Fruit fly (Drosophila melanogaster) whole organism, embryonic: ENCODE results near the gene Ssu72.

Experiments used
- Adf1 ChIP-seq: fragments of 200-800 bp; sonication (Bioruptor generic); IDR thresholded peaks from 2 replicates; pipeline ENCODE4 v1.3.6; 2022; ENCODE audit warnings: missing biosample characterization, missing genetic modification characterization
- CG11456 ChIP-seq: fragments of 200-800 bp; sonication (Bioruptor generic); IDR thresholded peaks from 3 replicates; pipeline ENCODE4 v1.3.6; 2022; ENCODE audit warnings: missing biosample characterization, missing genetic modification characterization
- CG12236 ChIP-seq: fragments of 200-800 bp; sonication (Bioruptor generic); optimal IDR thresholded peaks from 2 replicates; lab custom pipeline; 2016; ENCODE audit warnings: missing biosample characterization, missing genetic modification characterization
- CG12744 ChIP-seq: fragments of 200-800 bp; sonication (Bioruptor generic); optimal IDR thresholded peaks from 2 replicates; lab custom pipeline; 2016; ENCODE audit warnings: missing biosample characterization, missing genetic modification characterization
- CG12769 ChIP-seq: fragments of 200-800 bp; sonication (Bioruptor generic); optimal IDR thresholded peaks from 2 replicates; lab custom pipeline; 2019; ENCODE audit warnings: missing biosample characterization, mild to moderate bottlenecking, missing genetic modification characterization, moderate library complexity
- CG14710 ChIP-seq: fragments of 200-800 bp; sonication (Bioruptor generic); optimal IDR thresholded peaks from 3 replicates; lab custom pipeline; 2019; ENCODE audit warnings: missing biosample characterization, mild to moderate bottlenecking, missing genetic modification characterization, moderate library complexity
- CG15514 ChIP-seq: fragments of 200-800 bp; sonication (Bioruptor generic); optimal IDR thresholded peaks from 3 replicates; lab custom pipeline; 2017; ENCODE audit warnings: missing biosample characterization, missing genetic modification characterization, mild to moderate bottlenecking, moderate library complexity, missing genetic modification reagents
- CG15601 ChIP-seq: fragments of 200-800 bp; sonication (Bioruptor generic); optimal IDR thresholded peaks from 3 replicates; lab custom pipeline; 2019; ENCODE audit warnings: missing biosample characterization, mild to moderate bottlenecking, missing genetic modification characterization, moderate library complexity
- CG16863 ChIP-seq: fragments of 200-800 bp; sonication (Bioruptor generic); optimal IDR thresholded peaks from 3 replicates; lab custom pipeline; 2016; ENCODE audit warnings: missing biosample characterization, missing genetic modification characterization
- CG18011 ChIP-seq: fragments of 200-800 bp; sonication (Bioruptor generic); optimal IDR thresholded peaks from 2 replicates; lab custom pipeline; 2017; ENCODE audit warnings: missing biosample characterization, missing genetic modification characterization, mild to moderate bottlenecking, moderate library complexity, missing genotype
- CG2202 ChIP-seq: fragments of 200-800 bp; sonication (Bioruptor generic); optimal IDR thresholded peaks from 2 replicates; lab custom pipeline; 2018; ENCODE audit warnings: missing biosample characterization, mild to moderate bottlenecking, missing genetic modification characterization
- CG3163 ChIP-seq: fragments of 200-800 bp; sonication (Bioruptor generic); optimal IDR thresholded peaks from 3 replicates; lab custom pipeline; 2016; ENCODE audit warnings: missing biosample characterization, missing genetic modification characterization
- CG32532 ChIP-seq: fragments of 200-800 bp; sonication (Bioruptor generic); IDR thresholded peaks from 2 replicates; pipeline ENCODE4 v1.3.6; 2022; ENCODE audit warnings: missing biosample characterization, missing genetic modification characterization
- CG6813 ChIP-seq: fragments of 200-800 bp; sonication (Bioruptor generic); optimal IDR thresholded peaks from 2 replicates; lab custom pipeline; 2017; ENCODE audit warnings: missing biosample characterization, missing genetic modification characterization, mild to moderate bottlenecking, moderate library complexity, missing genetic modification reagents
- CG8478 ChIP-seq: fragments of >200 bp; optimal IDR thresholded peaks from 2 replicates; lab custom pipeline; 2018
- CG9797 ChIP-seq: fragments of 200-800 bp; sonication (Bioruptor generic); optimal IDR thresholded peaks from 3 replicates; lab custom pipeline; 2018; ENCODE audit warnings: missing biosample characterization, mild to moderate bottlenecking, missing genetic modification characterization
- D19A ChIP-seq: fragments of 200-800 bp; optimal IDR thresholded peaks from 3 replicates; lab custom pipeline; 2019; ENCODE audit warnings: missing biosample characterization, mild to moderate bottlenecking, missing genetic modification characterization, moderate library complexity
- Deaf1 ChIP-seq: fragments of 200-800 bp; optimal IDR thresholded peaks from 3 replicates; lab custom pipeline; 2019; ENCODE audit warnings: missing biosample characterization, mild to moderate bottlenecking, missing genetic modification characterization, moderate library complexity
- Dll ChIP-seq: fragments of 200-800 bp; sonication (Bioruptor generic); IDR thresholded peaks from 4 replicates; pipeline ENCODE4 v1.3.6; 2022; ENCODE audit warnings: missing biosample characterization, missing genetic modification characterization; ENCODE audit not compliant: partially characterized antibody
- Ets65A ChIP-seq: fragments of 200-800 bp; sonication (Bioruptor generic); peaks from one replicate; lab custom pipeline; 2016; ENCODE audit warnings: missing biosample characterization, missing genetic modification characterization
- Fer2 ChIP-seq: fragments of 200-800 bp; sonication (Bioruptor generic); optimal IDR thresholded peaks from 2 replicates; lab custom pipeline; 2018; ENCODE audit warnings: missing biosample characterization, mild to moderate bottlenecking, missing genetic modification characterization, moderate library complexity
- H15 ChIP-seq: fragments of 200-800 bp; sonication (Bioruptor generic); IDR thresholded peaks from 3 replicates; pipeline ENCODE4 v1.3.6; 2022; ENCODE audit warnings: missing biosample characterization, missing genetic modification characterization
- H2.0 ChIP-seq: fragments of 200-800 bp; sonication (Bioruptor generic); IDR thresholded peaks from 2 replicates; pipeline ENCODE4 v1.3.6; 2022; ENCODE audit warnings: missing biosample characterization, missing genetic modification characterization
- HmgZ ChIP-seq: fragments of 200-800 bp; sonication (Bioruptor generic); optimal IDR thresholded peaks from 2 replicates; lab custom pipeline; 2018; ENCODE audit warnings: missing biosample characterization, mild to moderate bottlenecking, missing genetic modification characterization
- Hr51 ChIP-seq, 2 experiments: fragments of 200-800 bp; sonication (Bioruptor generic); optimal IDR thresholded peaks; 2 replicates in 1 of 2; 3 replicates in 1 of 2; lab custom pipeline; 2016 to 2018; ENCODE audit warnings: missing biosample characterization in 2 of 2, missing genetic modification characterization in 2 of 2, mild to moderate bottlenecking in 1 of 2, moderate library complexity in 1 of 2
- MTF-1 ChIP-seq: fragments of 200-800 bp; sonication (Bioruptor generic); optimal IDR thresholded peaks from 2 replicates; lab custom pipeline; 2018; ENCODE audit warnings: missing biosample characterization, mild to moderate bottlenecking, missing genetic modification characterization, borderline replicate concordance
- Myb ChIP-seq: fragments of 200-800 bp; sonication (Bioruptor generic); optimal IDR thresholded peaks from 2 replicates; lab custom pipeline; 2016; ENCODE audit warnings: missing biosample characterization, missing genetic modification characterization
- Optix ChIP-seq: fragments of 200-800 bp; sonication (Bioruptor generic); IDR thresholded peaks from 3 replicates; pipeline ENCODE4 v1.3.6; 2022; ENCODE audit warnings: missing biosample characterization, missing genetic modification characterization
- Scr ChIP-seq: fragments of 200-800 bp; sonication (Bioruptor generic); IDR thresholded peaks from 2 replicates; pipeline ENCODE4 v1.3.6; 2022; ENCODE audit warnings: missing biosample characterization, missing genetic modification characterization; ENCODE audit not compliant: partially characterized antibody
- Side ChIP-seq: fragments of 200-800 bp; sonication (Bioruptor generic); optimal IDR thresholded peaks from 2 replicates; lab custom pipeline; 2016; ENCODE audit warnings: missing biosample characterization, missing genetic modification characterization
- YL-1 ChIP-seq: fragments of 200-800 bp; sonication (Bioruptor generic); optimal IDR thresholded peaks from 3 replicates; lab custom pipeline; 2017; ENCODE audit warnings: missing biosample characterization, mild to moderate bottlenecking, missing genetic modification characterization
- ab ChIP-seq: fragments of 200-800 bp; sonication (Bioruptor generic); optimal IDR thresholded peaks from 2 replicates; lab custom pipeline; 2016; ENCODE audit warnings: missing biosample characterization, missing genetic modification characterization
- chinmo ChIP-seq: fragments of 200-800 bp; sonication (Bioruptor generic); IDR thresholded peaks from 4 replicates; pipeline ENCODE4 v1.3.6; 2022; ENCODE audit warnings: missing biosample characterization, missing genetic modification characterization; ENCODE audit not compliant: partially characterized antibody
- dmrt11E ChIP-seq: fragments of 200-800 bp; sonication (Bioruptor generic); optimal IDR thresholded peaks from 3 replicates; lab custom pipeline; 2018; ENCODE audit warnings: missing biosample characterization, mild to moderate bottlenecking, missing genetic modification characterization, moderate library complexity
- ewg ChIP-seq: fragments of 200-800 bp; sonication (Bioruptor generic); optimal IDR thresholded peaks from 3 replicates; lab custom pipeline; 2017; ENCODE audit warnings: mild to moderate bottlenecking, missing biosample characterization, missing genetic modification reagents, missing genetic modification characterization
- eyg ChIP-seq: fragments of 200-800 bp; sonication (Bioruptor generic); optimal IDR thresholded peaks from 3 replicates; lab custom pipeline; 2016; ENCODE audit warnings: missing biosample characterization, missing genetic modification characterization
- fd3F ChIP-seq: fragments of 200-800 bp; sonication (Bioruptor generic); optimal IDR thresholded peaks from 2 replicates; lab custom pipeline; 2018; ENCODE audit warnings: missing biosample characterization, mild to moderate bottlenecking, missing genetic modification characterization, moderate library complexity
- gce ChIP-seq: fragments of 200-800 bp; sonication (Bioruptor generic); IDR thresholded peaks from 3 replicates; pipeline ENCODE4 v1.3.6; 2022; ENCODE audit warnings: missing biosample characterization, missing genetic modification characterization
- gsb-n ChIP-seq: fragments of 200-800 bp; sonication (Bioruptor generic); optimal IDR thresholded peaks from 3 replicates; lab custom pipeline; 2018; ENCODE audit warnings: missing biosample characterization, mild to moderate bottlenecking, missing genetic modification characterization
- ham ChIP-seq: fragments of 200-800 bp; sonication (Bioruptor generic); IDR thresholded peaks from 2 replicates; pipeline ENCODE4 v1.3.6; 2022; ENCODE audit warnings: missing biosample characterization, missing genetic modification characterization
- jing ChIP-seq: fragments of 200-800 bp; sonication (Bioruptor generic); optimal IDR thresholded peaks from 2 replicates; lab custom pipeline; 2018; ENCODE audit warnings: missing biosample characterization, mild to moderate bottlenecking, missing genetic modification characterization
- kay ChIP-seq: fragments of 200-800 bp; sonication (Bioruptor generic); optimal IDR thresholded peaks from 2 replicates; lab custom pipeline; 2016; ENCODE audit warnings: missing biosample characterization, missing genetic modification characterization
- knrl ChIP-seq: fragments of 200-800 bp; sonication (Bioruptor generic); IDR thresholded peaks from 3 replicates; pipeline ENCODE4 v1.3.6; 2022; ENCODE audit warnings: missing biosample characterization, missing genetic modification characterization; ENCODE audit not compliant: partially characterized antibody
- psq ChIP-seq: fragments of 200-800 bp; sonication (Bioruptor generic); optimal IDR thresholded peaks from 2 replicates; lab custom pipeline; 2017; ENCODE audit warnings: missing biosample characterization, missing genetic modification characterization
- ranshi ChIP-seq: fragments of 200-800 bp; sonication (Bioruptor generic); IDR thresholded peaks from 2 replicates; pipeline ENCODE4 v1.3.6; 2022; ENCODE audit warnings: missing biosample characterization, missing genetic modification characterization
- sc ChIP-seq, 3 experiments: fragments of >200 bp in 2 of 3; fragments of 200-800 bp in 1 of 3; sonication (Bioruptor generic) in 1 of 3; optimal IDR thresholded peaks; 2 replicates in 2 of 3; 3 replicates in 1 of 3; lab custom pipeline; 2017; ENCODE audit warnings: mild to moderate bottlenecking in 1 of 3, missing biosample characterization in 1 of 3, missing genetic modification characterization in 1 of 3, missing genetic modification reagents in 1 of 3
- sens ChIP-seq: fragments of 200-800 bp; sonication (Bioruptor generic); peaks from one replicate; lab custom pipeline; 2016; ENCODE audit warnings: missing biosample characterization, missing genetic modification characterization
- stwl ChIP-seq: fragments of 200-800 bp; sonication (Bioruptor generic); optimal IDR thresholded peaks from 3 replicates; lab custom pipeline; 2018; ENCODE audit warnings: missing biosample characterization, mild to moderate bottlenecking, missing genetic modification characterization, moderate library complexity
- tna ChIP-seq: fragments of 200-800 bp; sonication (Bioruptor generic); IDR thresholded peaks from 2 replicates; pipeline ENCODE4 v1.3.6; 2022; ENCODE audit warnings: missing biosample characterization, missing genetic modification characterization; ENCODE audit not compliant: partially characterized antibody

Gene Ssu72

dm6 chrX:19697255-19697877 is 33.0 kb downstream of the Ssu72 start:
- peak; percentile 18 for TF ChIP-seq dmrt11E (tag; lab: Kevin White, UChicago)
- TF ChIP-seq Scr (GFP tag; lab: Robert Waterston, UW): 0 out of 2 replicates have a peak, but pooled peaks have one; percentile 2
- 0 out of 4 replicates have a peak, but pooled peaks have one; percentile 40 for TF ChIP-seq Dll (GFP tag; lab: Robert Waterston, UW)
- no peak for TF ChIP-seq CG12236 (GFP tag; lab: Kevin White, UChicago)
- no peak for TF ChIP-seq fd3F (GFP tag; lab: Kevin White, UChicago)
- TF ChIP-seq CG16863 (GFP tag; lab: Kevin White, UChicago): peak; percentile 1
- TF ChIP-seq CG3163 (GFP tag; lab: Kevin White, UChicago): no peak
- TF ChIP-seq YL-1 (GFP tag; lab: Kevin White, UChicago): peak; percentile 37
- 0 out of 4 replicates have a peak, but pooled peaks have one; percentile 61 for TF ChIP-seq chinmo (GFP tag; lab: Robert Waterston, UW)
- no peak for TF ChIP-seq Fer2 (tag; lab: Kevin White, UChicago)
- no peak for TF ChIP-seq stwl (tag; lab: Kevin White, UChicago)
- TF ChIP-seq Deaf1 (tag; lab: Kevin White, UChicago): no peak
- no peak for TF ChIP-seq Myb (GFP tag; lab: Kevin White, UChicago)
- no peak for TF ChIP-seq jing
- TF ChIP-seq ewg (GFP tag; lab: Kevin White, UChicago): peak; percentile 25
- no peak for TF ChIP-seq tna (GFP tag; lab: Robert Waterston, UW)
- no peak for TF ChIP-seq Ets65A (GFP tag; lab: Kevin White, UChicago)
- no peak for TF ChIP-seq gce (GFP tag; lab: Robert Waterston, UW)
- TF ChIP-seq ab (GFP tag; lab: Kevin White, UChicago): no peak
- TF ChIP-seq CG15514 (GFP tag; lab: Kevin White, UChicago): no peak
- no peak for TF ChIP-seq ham
- TF ChIP-seq MTF-1 (GFP tag; lab: Kevin White, UChicago): no peak
- no peak for TF ChIP-seq Optix (GFP tag; lab: Robert Waterston, UW)
- no peak for TF ChIP-seq CG32532
- TF ChIP-seq CG8478 (lab: Kevin White, UChicago): peak; percentile 92
- no peak for TF ChIP-seq CG9797 (GFP tag; lab: Kevin White, UChicago)
- no peak for TF ChIP-seq eyg (GFP tag; lab: Kevin White, UChicago)
- TF ChIP-seq sc (optimal IDR thresholded peaks at IDR 0.05; lab: Kevin White, UChicago): no peak
- TF ChIP-seq sc (GFP tag; optimal IDR thresholded peaks at IDR 0.05; lab: Kevin White, UChicago): no peak
- peak; percentile 19 for TF ChIP-seq sens (GFP tag; lab: Kevin White, UChicago)
- no peak for TF ChIP-seq CG18011 (GFP tag; lab: Kevin White, UChicago)
- no peak for TF ChIP-seq CG12744
- no peak for TF ChIP-seq gsb-n
- no peak for TF ChIP-seq Adf1
- TF ChIP-seq CG11456: 0 out of 3 replicates have a peak, but pooled peaks have one; percentile 22
- peak in 1 of 2 experiments; percentile 11 for TF ChIP-seq Hr51 (GFP tag; optimal IDR thresholded peaks at IDR 0.05; lab: Kevin White, UChicago)
- no peak for TF ChIP-seq H2.0 (GFP tag; lab: Robert Waterston, UW)
- no peak for TF ChIP-seq Side (GFP tag; lab: Kevin White, UChicago)
- peak; percentile 21 for TF ChIP-seq kay (GFP tag; lab: Kevin White, UChicago)
- no peak for TF ChIP-seq CG15601 (tag; lab: Kevin White, UChicago)
- no peak for TF ChIP-seq CG14710 (tag; lab: Kevin White, UChicago)
- TF ChIP-seq CG6813 (GFP tag; lab: Kevin White, UChicago): no peak
- 0 out of 2 replicates have a peak, but pooled peaks have one; percentile 27 for TF ChIP-seq ranshi
- no peak for TF ChIP-seq HmgZ
- no peak for TF ChIP-seq knrl
- no peak for TF ChIP-seq CG2202 (tag; lab: Kevin White, UChicago)
- no peak for TF ChIP-seq H15 (GFP tag; lab: Robert Waterston, UW)
- TF ChIP-seq CG12769 (tag; lab: Kevin White, UChicago): no peak
- TF ChIP-seq D19A (tag; lab: Kevin White, UChicago): no peak
- peak; percentile 2 for TF ChIP-seq psq
